Worm (Caenorhabditis elegans) whole organism, midembryonic: ENCODE data around the gene C34D4.4.

ENCODE experiments used
- T22C8.4 ChIP-seq: fragments of 200-800 bp; sonication (Bioruptor generic); IDR thresholded peaks from 2 replicates; pipeline ENCODE4 v1.3.6; 2022; ENCODE audit warnings: missing genetic modification characterization, missing compliant biosample characterization
- cog-1 ChIP-seq: sonication (generic microtip); optimal IDR thresholded peaks from 2 replicates; lab custom pipeline; 2016; ENCODE audit warnings: missing genetic modification characterization, missing compliant biosample characterization
- klf-2 ChIP-seq: fragments of 200-800 bp; sonication (Bioruptor generic); conservative IDR thresholded peaks from 2 replicates; pipeline ENCODE4 v1.3.6; 2022; ENCODE audit warnings: missing genetic modification reagents, missing genetic modification characterization, missing compliant biosample characterization
- tab-1 ChIP-seq: fragments of 200-800 bp; sonication (Bioruptor generic); IDR thresholded peaks from 2 replicates; pipeline ENCODE4 v1.3.6; 2022; ENCODE audit warnings: missing genetic modification characterization, missing compliant biosample characterization
- ztf-23 ChIP-seq: fragments of 200-800 bp; sonication (Bioruptor generic); IDR thresholded peaks from 2 replicates; pipeline ENCODE4 v1.3.6; 2022; ENCODE audit warnings: missing genetic modification reagents, missing genetic modification characterization, missing compliant biosample characterization

ce11 chrIV:7182818-7183217 is 33.7 kb downstream of the C34D4.4 start:
- TF ChIP-seq tab-1, result no peak
- TF ChIP-seq cog-1 (tag; lab: Kevin White, UChicago), result no peak
- TF ChIP-seq ztf-23 (GFP tag; lab: Robert Waterston, UW), result no peak
- no peak for TF ChIP-seq T22C8.4 (GFP tag; lab: Robert Waterston, UW)
- TF ChIP-seq klf-2 (GFP tag; lab: Robert Waterston, UW), result no peak
